Fruit fly (Drosophila melanogaster) whole organism, embryonic: ENCODE data around the gene CG14352.

ENCODE experiments used
- Atf-2 ChIP-seq: fragments of 200-800 bp; sonication (Bioruptor generic); optimal IDR thresholded peaks from 2 replicates; lab custom pipeline; 2016; ENCODE audit warnings: missing biosample characterization, missing genetic modification characterization
- CG10979 ChIP-seq: fragments of 200-800 bp; sonication (Bioruptor generic); optimal IDR thresholded peaks from 2 replicates; lab custom pipeline; 2018; ENCODE audit warnings: missing biosample characterization, mild to moderate bottlenecking, missing genetic modification characterization, moderate library complexity
- CG11723 ChIP-seq: fragments of 200-800 bp; sonication (Bioruptor generic); optimal IDR thresholded peaks from 2 replicates; lab custom pipeline; 2017; ENCODE audit warnings: missing biosample characterization, mild to moderate bottlenecking, missing genetic modification characterization
- CG12219 ChIP-seq: fragments of 200-800 bp; sonication (Bioruptor generic); optimal IDR thresholded peaks from 3 replicates; lab custom pipeline; 2018; ENCODE audit warnings: missing biosample characterization, mild to moderate bottlenecking, missing genetic modification characterization
- CG13123 ChIP-seq: fragments of 200-800 bp; sonication (Bioruptor generic); optimal IDR thresholded peaks from 2 replicates; lab custom pipeline; 2016; ENCODE audit warnings: missing biosample characterization, missing genetic modification characterization
- CG14050 ChIP-seq: fragments of 200-800 bp; sonication (Bioruptor generic); IDR thresholded peaks from 3 replicates; pipeline ENCODE4 v1.3.6; 2022; ENCODE audit warnings: missing biosample characterization, missing genetic modification characterization
- CG14860 ChIP-seq: fragments of 200-800 bp; sonication (Bioruptor generic); IDR thresholded peaks from 3 replicates; pipeline ENCODE4 v1.3.6; 2022; ENCODE audit warnings: missing biosample characterization, missing genetic modification characterization; ENCODE audit not compliant: partially characterized antibody
- CG15073 ChIP-seq: fragments of 200-800 bp; sonication (Bioruptor generic); optimal IDR thresholded peaks from 2 replicates; lab custom pipeline; 2016; ENCODE audit warnings: missing biosample characterization, missing genetic modification characterization
- CG15269 ChIP-seq: fragments of 200-800 bp; sonication (Bioruptor generic); optimal IDR thresholded peaks from 2 replicates; lab custom pipeline; 2018; ENCODE audit warnings: missing biosample characterization, mild to moderate bottlenecking, missing genetic modification characterization, moderate library complexity
- CG17385 ChIP-seq: fragments of 200-800 bp; sonication (Bioruptor generic); optimal IDR thresholded peaks from 3 replicates; lab custom pipeline; 2018; ENCODE audit warnings: missing biosample characterization, mild to moderate bottlenecking, missing genetic modification characterization
- CG2129 ChIP-seq: fragments of 200-800 bp; sonication (Bioruptor generic); IDR thresholded peaks from 2 replicates; pipeline ENCODE4 v1.3.6; 2022; ENCODE audit warnings: missing biosample characterization, missing genetic modification characterization; ENCODE audit not compliant: partially characterized antibody
- CG31388 ChIP-seq: fragments of 200-800 bp; sonication (Bioruptor generic); optimal IDR thresholded peaks from 2 replicates; lab custom pipeline; 2016; ENCODE audit warnings: missing biosample characterization, missing genetic modification characterization
- CG34422 ChIP-seq: fragments of 200-800 bp; sonication (Bioruptor generic); IDR thresholded peaks from 3 replicates; pipeline ENCODE4 v1.3.6; 2022; ENCODE audit warnings: missing biosample characterization, missing genetic modification characterization
- CG4328 ChIP-seq: fragments of 200-800 bp; sonication (Bioruptor generic); optimal IDR thresholded peaks from 3 replicates; lab custom pipeline; 2017; ENCODE audit warnings: missing biosample characterization, missing genetic modification reagents, missing genetic modification characterization
- CG4617 ChIP-seq: fragments of 200-800 bp; sonication (Bioruptor generic); optimal IDR thresholded peaks from 3 replicates; lab custom pipeline; 2016; ENCODE audit warnings: missing biosample characterization, missing genetic modification characterization, borderline replicate concordance
- CG4707 ChIP-seq: fragments of 200-800 bp; sonication (Bioruptor generic); optimal IDR thresholded peaks from 2 replicates; lab custom pipeline; 2018; ENCODE audit warnings: missing biosample characterization, mild to moderate bottlenecking, missing genetic modification characterization, moderate library complexity
- CG6654 ChIP-seq: fragments of 200-800 bp; sonication (Bioruptor generic); optimal IDR thresholded peaks from 2 replicates; lab custom pipeline; 2017; ENCODE audit warnings: missing biosample characterization, mild to moderate bottlenecking, missing genetic modification characterization
- Chrac-16 ChIP-seq: fragments of 200-800 bp; sonication (Bioruptor generic); optimal IDR thresholded peaks from 3 replicates; lab custom pipeline; 2016; ENCODE audit warnings: missing biosample characterization, missing genetic modification characterization
- Dbx ChIP-seq: fragments of 200-800 bp; sonication (Bioruptor generic); IDR thresholded peaks from 3 replicates; pipeline ENCODE4 v1.3.6; 2022; ENCODE audit warnings: missing biosample characterization, missing genetic modification characterization
- Deaf1 ChIP-seq: fragments of 200-800 bp; optimal IDR thresholded peaks from 3 replicates; lab custom pipeline; 2019; ENCODE audit warnings: missing biosample characterization, mild to moderate bottlenecking, missing genetic modification characterization, moderate library complexity
- E2f2 ChIP-seq: fragments of 200-800 bp; sonication (Bioruptor generic); IDR thresholded peaks from 2 replicates; pipeline ENCODE4 v1.3.6; 2022; ENCODE audit warnings: missing biosample characterization, missing genetic modification characterization
- ERR ChIP-seq: fragments of 200-800 bp; sonication (Bioruptor generic); optimal IDR thresholded peaks from 2 replicates; lab custom pipeline; 2016; ENCODE audit warnings: missing biosample characterization, missing genetic modification characterization
- Eip74EF ChIP-seq, 2 experiments: fragments of 200-800 bp in 1 of 2; fragments of >200 bp in 1 of 2; sonication (Bioruptor generic) in 1 of 2; optimal IDR thresholded peaks; 2 replicates each; lab custom pipeline; 2017 to 2019; ENCODE audit warnings: missing biosample characterization in 2 of 2, missing genetic modification characterization in 2 of 2, mild to moderate bottlenecking in 1 of 2, moderate library complexity in 1 of 2
- Hr3 ChIP-seq: fragments of 200-800 bp; sonication (Bioruptor generic); optimal IDR thresholded peaks from 3 replicates; lab custom pipeline; 2016; ENCODE audit warnings: missing biosample characterization, missing genetic modification characterization
- Opbp ChIP-seq: fragments of 200-800 bp; sonication (Bioruptor generic); IDR thresholded peaks from 3 replicates; pipeline ENCODE4 v1.3.6; 2022; ENCODE audit warnings: missing biosample characterization, missing genetic modification characterization; ENCODE audit not compliant: partially characterized antibody
- Rfx ChIP-seq: fragments of 200-800 bp; sonication (Bioruptor generic); IDR thresholded peaks from 2 replicates; pipeline ENCODE4 v1.3.6; 2022; ENCODE audit warnings: missing biosample characterization, missing genetic modification characterization
- ap ChIP-seq: fragments of 200-800 bp; sonication (Bioruptor generic); IDR thresholded peaks from 2 replicates; pipeline ENCODE4 v1.3.6; 2022; ENCODE audit warnings: missing biosample characterization, missing genetic modification characterization
- cad ChIP-seq: fragments of >200 bp; optimal IDR thresholded peaks from 2 replicates; lab custom pipeline; 2017; ENCODE audit warnings: missing biosample characterization, missing genetic modification characterization
- cg ChIP-seq: fragments of 200-800 bp; sonication (Bioruptor generic); optimal IDR thresholded peaks from 3 replicates; lab custom pipeline; 2019; ENCODE audit warnings: missing biosample characterization, mild to moderate bottlenecking, missing genetic modification characterization, moderate library complexity
- chinmo ChIP-seq: fragments of 200-800 bp; sonication (Bioruptor generic); IDR thresholded peaks from 4 replicates; pipeline ENCODE4 v1.3.6; 2022; ENCODE audit warnings: missing biosample characterization, missing genetic modification characterization; ENCODE audit not compliant: partially characterized antibody
- crol ChIP-seq: fragments of 200-800 bp; sonication (Bioruptor generic); IDR thresholded peaks from 2 replicates; pipeline ENCODE4 v1.3.6; 2022; ENCODE audit warnings: missing biosample characterization, missing genetic modification characterization
- en ChIP-seq: fragments of 200-800 bp; sonication (Bioruptor generic); optimal IDR thresholded peaks from 2 replicates; lab custom pipeline; 2016; ENCODE audit warnings: missing biosample characterization, missing genetic modification characterization
- fu2 ChIP-seq: fragments of 200-800 bp; sonication (Bioruptor generic); optimal IDR thresholded peaks from 2 replicates; lab custom pipeline; 2016; ENCODE audit warnings: missing biosample characterization, missing genetic modification characterization
- h ChIP-seq: fragments of >200 bp; optimal IDR thresholded peaks from 2 replicates; lab custom pipeline; 2017
- lov ChIP-seq, 2 experiments: fragments of 200-800 bp in 1 of 2; fragments of >200 bp in 1 of 2; sonication (Bioruptor generic) in 1 of 2; IDR thresholded peaks in 1 of 2; optimal IDR thresholded peaks in 1 of 2; 2 replicates in 1 of 2; 3 replicates in 1 of 2; pipeline versions ENCODE4 v1.3.6 to Lab custom; 2017 to 2022; ENCODE audit warnings: missing biosample characterization in 1 of 2, missing genetic modification characterization in 1 of 2
- nmo ChIP-seq: fragments of 200-800 bp; sonication (Bioruptor generic); optimal IDR thresholded peaks from 2 replicates; lab custom pipeline; 2018; ENCODE audit warnings: missing biosample characterization, mild to moderate bottlenecking, missing genetic modification characterization, moderate library complexity
- oc ChIP-seq: fragments of 200-800 bp; sonication (Bioruptor generic); optimal IDR thresholded peaks from 2 replicates; lab custom pipeline; 2018; ENCODE audit warnings: missing biosample characterization, mild to moderate bottlenecking, missing genetic modification characterization, moderate library complexity
- onecut ChIP-seq: fragments of 200-800 bp; sonication (Bioruptor generic); IDR thresholded peaks from 2 replicates; pipeline ENCODE4 v1.3.6; 2022; ENCODE audit warnings: missing biosample characterization, missing genetic modification characterization
- pb ChIP-seq: fragments of 200-800 bp; sonication (Bioruptor generic); optimal IDR thresholded peaks from 3 replicates; lab custom pipeline; 2016; ENCODE audit warnings: missing biosample characterization, missing genetic modification characterization
- pfk ChIP-seq: fragments of 200-800 bp; sonication (Bioruptor generic); optimal IDR thresholded peaks from 2 replicates; lab custom pipeline; 2018; ENCODE audit warnings: missing biosample characterization, mild to moderate bottlenecking, missing genetic modification characterization, moderate library complexity
- pzg ChIP-seq: fragments of 200-800 bp; sonication (Bioruptor generic); optimal IDR thresholded peaks from 3 replicates; lab custom pipeline; 2018; ENCODE audit warnings: missing biosample characterization, mild to moderate bottlenecking, missing genetic modification characterization, moderate library complexity
- repo ChIP-seq: fragments of 200-800 bp; sonication (Bioruptor generic); optimal IDR thresholded peaks from 2 replicates; lab custom pipeline; 2016; ENCODE audit warnings: missing biosample characterization, missing genetic modification characterization
- sd ChIP-seq: fragments of 200-800 bp; sonication (Bioruptor generic); optimal IDR thresholded peaks from 3 replicates; lab custom pipeline; 2018; ENCODE audit warnings: missing biosample characterization, mild to moderate bottlenecking, missing genetic modification characterization, moderate library complexity
- slbo ChIP-seq: fragments of 200-800 bp; sonication (Bioruptor generic); IDR thresholded peaks from 2 replicates; pipeline ENCODE4 v1.3.6; 2022; ENCODE audit warnings: missing biosample characterization, missing genetic modification characterization
- tap ChIP-seq: fragments of 200-800 bp; optimal IDR thresholded peaks from 3 replicates; lab custom pipeline; 2019; ENCODE audit warnings: missing biosample characterization, mild to moderate bottlenecking, missing genetic modification characterization, moderate library complexity
- tio ChIP-seq: fragments of 200-800 bp; sonication (Bioruptor generic); optimal IDR thresholded peaks from 2 replicates; lab custom pipeline; 2017; ENCODE audit warnings: missing biosample characterization, missing genetic modification characterization, inconsistent platforms
- vfl ChIP-seq: fragments of 200-800 bp; sonication (Bioruptor generic); optimal IDR thresholded peaks from 2 replicates; lab custom pipeline; 2016; ENCODE audit warnings: missing biosample characterization, missing genetic modification characterization
- z ChIP-seq: fragments of 200-800 bp; sonication (Bioruptor generic); IDR thresholded peaks from 3 replicates; pipeline ENCODE4 v1.3.6; 2022; ENCODE audit warnings: missing biosample characterization, missing genetic modification characterization
- zen ChIP-seq: fragments of 200-800 bp; sonication (Bioruptor generic); optimal IDR thresholded peaks from 3 replicates; lab custom pipeline; 2018; ENCODE audit warnings: missing biosample characterization, mild to moderate bottlenecking, missing genetic modification characterization, moderate library complexity
- zen2 ChIP-seq: fragments of 200-800 bp; sonication (Bioruptor generic); IDR thresholded peaks from 3 replicates; pipeline ENCODE4 v1.3.6; 2022; ENCODE audit warnings: missing biosample characterization, missing genetic modification characterization; ENCODE audit not compliant: partially characterized antibody

CG14352 gene

DNA sequence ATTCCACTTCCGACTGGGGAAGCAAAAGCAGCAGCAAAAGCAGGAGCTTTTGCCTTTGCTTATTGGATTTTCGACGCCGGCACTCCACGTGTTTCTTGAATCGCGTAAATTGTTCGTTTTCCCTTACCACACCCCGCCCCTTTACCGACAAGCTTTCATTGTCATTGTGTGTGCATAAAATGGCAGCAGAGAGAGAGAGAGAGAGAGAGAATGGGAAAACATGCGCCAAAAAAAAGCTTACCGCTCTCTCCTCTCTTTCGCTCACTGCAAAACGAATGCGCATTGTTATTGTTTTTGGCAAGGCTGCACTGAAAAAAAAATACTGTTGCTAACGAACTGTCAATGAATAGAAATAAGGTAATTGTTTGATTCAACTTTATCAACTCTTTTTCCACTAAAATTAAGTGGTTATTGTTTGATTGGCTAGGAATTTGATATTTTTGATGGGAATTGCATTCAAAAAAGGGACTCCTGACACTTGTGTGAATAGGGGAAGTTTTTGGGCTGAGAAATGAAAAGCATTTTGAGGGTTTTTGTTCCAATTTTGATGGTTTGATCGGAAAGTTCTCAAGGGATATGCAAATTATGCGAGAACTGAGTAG, 38.7 kb downstream of the CG14352 start (continued):
- TF ChIP-seq Atf-2 (GFP tag; lab: Kevin White, UChicago) (no peak), CG34422 (GFP tag; lab: Robert Waterston, UW) (no peak; the same call in 2 of the 3 replicates), repo (GFP tag; lab: Kevin White, UChicago) (no peak), oc (tag; lab: Kevin White, UChicago) (no peak), CG11723 (GFP tag; lab: Kevin White, UChicago) (no peak), CG15269 (tag; lab: Kevin White, UChicago) (no peak), z (0 out of 3 replicates have a peak, but pooled peaks have one; percentile 49), vfl (GFP tag; lab: Kevin White, UChicago) (no peak), zen (tag; lab: Kevin White, UChicago) (no peak), CG4328 (no peak), Hr3 (GFP tag; lab: Kevin White, UChicago) (no peak), lov (optimal IDR thresholded peaks at IDR 0.05; lab: Kevin White, UChicago) (no peak), lov (GFP tag; IDR thresholded peaks at IDR 0.05; lab: Robert Waterston, UW) (no peak), Dbx (GFP tag; lab: Robert Waterston, UW) (no peak), chinmo (peak; percentile 100), CG13123 (GFP tag; lab: Kevin White, UChicago) (no peak), onecut (GFP tag; lab: Robert Waterston, UW) (no peak; the same call in 1 of the 2 replicates), pb (GFP tag; lab: Kevin White, UChicago) (peak; percentile 27), cad (GFP tag; lab: Kevin White, UChicago) (no peak), CG4707 (GFP tag; lab: Kevin White, UChicago) (peak; percentile 13), CG14050 (peak; percentile 36; the same call in 2 of the 3 replicates), CG31388 (no peak), Rfx (peak; percentile 42; the same call in 1 of the 2 replicates), CG14860 (GFP tag; lab: Robert Waterston, UW) (no peak), Opbp (GFP tag; lab: Robert Waterston, UW) (no peak), ERR (no peak), sd (tag; lab: Kevin White, UChicago) (peak; percentile 30), CG17385 (GFP tag; lab: Kevin White, UChicago) (no peak), Eip74EF (GFP tag; optimal IDR thresholded peaks at IDR 0.05; lab: Kevin White, UChicago) (no peak), pfk (GFP tag; lab: Kevin White, UChicago) (no peak), pzg (GFP tag; lab: Kevin White, UChicago) (no peak), h (lab: Kevin White, UChicago) (no peak), ap (GFP tag; lab: Robert Waterston, UW) (no peak), CG15073 (GFP tag; lab: Kevin White, UChicago) (no peak), nmo (GFP tag; lab: Kevin White, UChicago) (no peak), CG6654 (GFP tag; lab: Kevin White, UChicago) (no peak), crol (GFP tag; lab: Robert Waterston, UW) (peak; percentile 92), slbo (no peak), Chrac-16 (GFP tag; lab: Kevin White, UChicago) (no peak), CG4617 (no peak), zen2 (GFP tag; lab: Robert Waterston, UW) (no peak; the same call in 2 of the 3 replicates), E2f2 (GFP tag; lab: Robert Waterston, UW) (no peak), CG10979 (tag; lab: Kevin White, UChicago) (no peak), cg (peak; percentile 69), tio (GFP tag; lab: Kevin White, UChicago) (no peak), CG12219 (GFP tag; lab: Kevin White, UChicago) (no peak), CG2129 (GFP tag; lab: Robert Waterston, UW) (no peak), en (peak; percentile 56), tap (peak; percentile 16), Deaf1 (tag; lab: Kevin White, UChicago) (peak; percentile 65), fu2 (GFP tag; lab: Kevin White, UChicago) (no peak)
